Fruit fly (Drosophila melanogaster) whole organism, prepupa: ENCODE measurements around the gene Fer1.

Experiments
- Blimp-1 ChIP-seq: fragments of 200-800 bp; sonication (Bioruptor generic); optimal IDR thresholded peaks from 3 replicates; lab custom pipeline; 2017; ENCODE audit warnings: missing biosample characterization, missing genetic modification characterization, mild to moderate bottlenecking, moderate library complexity, missing genetic modification reagents
- CG11294 ChIP-seq: fragments of 200-800 bp; sonication (Bioruptor generic); IDR thresholded peaks from 2 replicates; pipeline ENCODE4 v1.3.6; 2022; ENCODE audit warnings: missing biosample characterization, missing genetic modification characterization
- CG11902 ChIP-seq: fragments of 200-800 bp; sonication (Bioruptor generic); optimal IDR thresholded peaks from 3 replicates; lab custom pipeline; 2016; ENCODE audit warnings: missing biosample characterization, missing genetic modification characterization
- CG15336 ChIP-seq: fragments of 200-800 bp; sonication (Bioruptor generic); IDR thresholded peaks from 2 replicates; pipeline ENCODE4 v1.3.6; 2022; ENCODE audit warnings: missing biosample characterization, missing genetic modification characterization
- CG16779 ChIP-seq: fragments of 200-800 bp; sonication (Bioruptor generic); optimal IDR thresholded peaks from 3 replicates; lab custom pipeline; 2017; ENCODE audit warnings: missing biosample characterization, mild to moderate bottlenecking, missing genetic modification characterization
- CG31627 ChIP-seq: fragments of 200-800 bp; sonication (Bioruptor generic); optimal IDR thresholded peaks from 3 replicates; lab custom pipeline; 2016; ENCODE audit warnings: missing biosample characterization, missing genetic modification characterization
- CG32006 ChIP-seq: fragments of 200-800 bp; sonication (Bioruptor generic); optimal IDR thresholded peaks from 3 replicates; lab custom pipeline; 2017; ENCODE audit warnings: missing biosample characterization, mild to moderate bottlenecking, missing genetic modification characterization
- CG3919 ChIP-seq: fragments of 200-800 bp; sonication (Bioruptor generic); optimal IDR thresholded peaks from 3 replicates; lab custom pipeline; 2016; ENCODE audit warnings: missing biosample characterization, missing genetic modification characterization
- CG4318 ChIP-seq: fragments of 200-800 bp; sonication (Bioruptor generic); optimal IDR thresholded peaks from 3 replicates; lab custom pipeline; 2017; ENCODE audit warnings: missing biosample characterization, mild to moderate bottlenecking, missing genetic modification characterization
- CG6163 ChIP-seq: fragments of 200-800 bp; sonication (Bioruptor generic); IDR thresholded peaks from 3 replicates; pipeline ENCODE4 v1.3.6; 2022; ENCODE audit warnings: missing biosample characterization, missing genetic modification characterization
- CG6276 ChIP-seq: fragments of 200-800 bp; sonication (Bioruptor generic); optimal IDR thresholded peaks from 2 replicates; lab custom pipeline; 2017; ENCODE audit warnings: missing biosample characterization, mild to moderate bottlenecking, missing genetic modification characterization
- CG6792 ChIP-seq: fragments of 200-800 bp; sonication (Bioruptor generic); optimal IDR thresholded peaks from 3 replicates; lab custom pipeline; 2016; ENCODE audit warnings: missing biosample characterization, missing genetic modification characterization
- CG6808 ChIP-seq: fragments of 200-800 bp; sonication (Bioruptor generic); optimal IDR thresholded peaks from 3 replicates; lab custom pipeline; 2017; ENCODE audit warnings: missing biosample characterization, missing genetic modification characterization, mild to moderate bottlenecking, moderate library complexity, missing genetic modification reagents
- CG8119 ChIP-seq: fragments of 200-800 bp; sonication (Bioruptor generic); IDR thresholded peaks from 3 replicates; pipeline ENCODE4 v1.3.6; 2022; ENCODE audit warnings: missing biosample characterization, missing genetic modification characterization
- CG8319 ChIP-seq: fragments of 200-800 bp; sonication (Bioruptor generic); optimal IDR thresholded peaks from 3 replicates; lab custom pipeline; 2016; ENCODE audit warnings: missing biosample characterization, missing genetic modification characterization
- CG9139 ChIP-seq: fragments of 200-800 bp; sonication (Bioruptor generic); optimal IDR thresholded peaks from 3 replicates; lab custom pipeline; 2017; ENCODE audit warnings: missing biosample characterization, mild to moderate bottlenecking, missing genetic modification characterization
- Eip78C ChIP-seq: fragments of 200-800 bp; sonication (Bioruptor generic); peaks from one replicate; lab custom pipeline; 2016; ENCODE audit warnings: missing biosample characterization, missing genetic modification characterization
- Eip93F ChIP-seq: fragments of 200-800 bp; sonication (Bioruptor generic); optimal IDR thresholded peaks from 2 replicates; lab custom pipeline; 2016; ENCODE audit warnings: missing biosample characterization, mild to moderate bottlenecking, missing genetic modification characterization
- Ets21C ChIP-seq: fragments of 200-800 bp; sonication (Bioruptor generic); optimal IDR thresholded peaks from 3 replicates; lab custom pipeline; 2016; ENCODE audit warnings: missing biosample characterization, missing genetic modification characterization
- Gug ChIP-seq: fragments of 200-800 bp; sonication (Bioruptor generic); IDR thresholded peaks from 2 replicates; pipeline ENCODE4 v1.3.6; 2022; ENCODE audit warnings: missing biosample characterization, missing genetic modification characterization
- Hr38 ChIP-seq: sonication (Bioruptor generic); optimal IDR thresholded peaks from 2 replicates; lab custom pipeline; 2016; ENCODE audit warnings: missing biosample characterization, missing genetic modification characterization
- Hr39 ChIP-seq: fragments of 200-800 bp; sonication (Bioruptor generic); optimal IDR thresholded peaks from 2 replicates; lab custom pipeline; 2016; ENCODE audit warnings: missing biosample characterization, missing genetic modification characterization
- Hr4 ChIP-seq: fragments of 200-800 bp; sonication (Bioruptor generic); optimal IDR thresholded peaks from 3 replicates; lab custom pipeline; 2016; ENCODE audit warnings: missing biosample characterization, missing genetic modification characterization
- Lpt ChIP-seq: fragments of 200-800 bp; sonication (Bioruptor generic); optimal IDR thresholded peaks from 3 replicates; lab custom pipeline; 2016; ENCODE audit warnings: missing biosample characterization, missing genetic modification characterization
- Met ChIP-seq: fragments of 200-800 bp; sonication (Bioruptor generic); optimal IDR thresholded peaks from 3 replicates; lab custom pipeline; 2016; ENCODE audit warnings: missing biosample characterization, missing genetic modification characterization
- OdsH ChIP-seq: fragments of 200-800 bp; sonication (Bioruptor generic); optimal IDR thresholded peaks from 3 replicates; lab custom pipeline; 2016; ENCODE audit warnings: missing biosample characterization, missing genetic modification characterization
- Smox ChIP-seq: fragments of 200-800 bp; sonication (Bioruptor generic); optimal IDR thresholded peaks from 3 replicates; lab custom pipeline; 2016; ENCODE audit warnings: missing biosample characterization, missing genetic modification characterization
- Sox14 ChIP-seq: fragments of 200-800 bp; sonication (Bioruptor generic); optimal IDR thresholded peaks from 3 replicates; lab custom pipeline; 2016; ENCODE audit warnings: missing biosample characterization, missing genetic modification characterization
- Sox15 ChIP-seq: fragments of 200-800 bp; sonication (Bioruptor generic); optimal IDR thresholded peaks from 3 replicates; lab custom pipeline; 2016; ENCODE audit warnings: missing biosample characterization, missing genetic modification characterization
- achi ChIP-seq: fragments of 200-800 bp; sonication (Bioruptor generic); optimal IDR thresholded peaks from 3 replicates; lab custom pipeline; 2016; ENCODE audit warnings: missing biosample characterization, missing genetic modification characterization
- acj6 ChIP-seq: fragments of 200-800 bp; sonication (Bioruptor generic); optimal IDR thresholded peaks from 3 replicates; lab custom pipeline; 2016; ENCODE audit warnings: missing biosample characterization, missing genetic modification characterization
- cyc ChIP-seq: fragments of 200-800 bp; sonication (Bioruptor generic); optimal IDR thresholded peaks from 3 replicates; lab custom pipeline; 2016; ENCODE audit warnings: missing biosample characterization, missing genetic modification characterization
- dsx ChIP-seq: fragments of 200-800 bp; optimal IDR thresholded peaks from 3 replicates; lab custom pipeline; 2019; ENCODE audit warnings: missing biosample characterization, mild to moderate bottlenecking, missing genetic modification characterization, moderate library complexity; ENCODE audit not compliant: poor library complexity, severe bottlenecking
- eg ChIP-seq: fragments of 200-800 bp; sonication (Bioruptor generic); IDR thresholded peaks from 3 replicates; pipeline ENCODE4 v1.3.6; 2022; ENCODE audit warnings: missing biosample characterization, missing genetic modification characterization
- fd59A ChIP-seq: fragments of 200-800 bp; sonication (Bioruptor generic); optimal IDR thresholded peaks from 2 replicates; lab custom pipeline; 2017; ENCODE audit warnings: missing biosample characterization, mild to moderate bottlenecking, missing genetic modification characterization, missing genetic modification reagents
- fd85E ChIP-seq: fragments of 200-800 bp; sonication (Bioruptor generic); optimal IDR thresholded peaks from 3 replicates; lab custom pipeline; 2016; ENCODE audit warnings: missing biosample characterization, missing genetic modification characterization
- fkh ChIP-seq: fragments of 200-800 bp; sonication (Bioruptor generic); optimal IDR thresholded peaks from 3 replicates; lab custom pipeline; 2017; ENCODE audit warnings: missing biosample characterization, mild to moderate bottlenecking, missing genetic modification characterization, moderate library complexity
- lz ChIP-seq: fragments of 200-800 bp; sonication (Bioruptor generic); optimal IDR thresholded peaks from 3 replicates; lab custom pipeline; 2016; ENCODE audit warnings: missing biosample characterization, missing genetic modification characterization
- net ChIP-seq: fragments of 200-800 bp; sonication (Bioruptor generic); optimal IDR thresholded peaks from 3 replicates; lab custom pipeline; 2016; ENCODE audit warnings: missing biosample characterization, missing genetic modification characterization
- salr ChIP-seq, 2 experiments: fragments of 200-800 bp; sonication (Bioruptor generic); optimal IDR thresholded peaks; 3 replicates each; lab custom pipeline; 2016 to 2018; ENCODE audit warnings: missing biosample characterization in 2 of 2, missing genetic modification characterization in 2 of 2, mild to moderate bottlenecking in 1 of 2
- spab ChIP-seq: fragments of 200-800 bp; sonication (Bioruptor generic); optimal IDR thresholded peaks from 2 replicates; lab custom pipeline; 2017; ENCODE audit warnings: missing biosample characterization, mild to moderate bottlenecking, missing genetic modification characterization, missing genetic modification reagents
- ss ChIP-seq, 2 experiments: fragments of 200-800 bp; sonication (Bioruptor generic); optimal IDR thresholded peaks; 2 replicates in 1 of 2; 3 replicates in 1 of 2; lab custom pipeline; 2017 to 2018; ENCODE audit warnings: mild to moderate bottlenecking in 2 of 2, missing biosample characterization in 2 of 2, missing genetic modification characterization in 2 of 2, moderate library complexity in 1 of 2
- svp ChIP-seq: fragments of 200-800 bp; sonication (Bioruptor generic); peaks from one replicate; lab custom pipeline; 2016; ENCODE audit warnings: missing biosample characterization, missing genetic modification characterization
- topi ChIP-seq: fragments of 200-800 bp; sonication (Bioruptor generic); optimal IDR thresholded peaks from 3 replicates; lab custom pipeline; 2016; ENCODE audit warnings: missing biosample characterization, missing genetic modification characterization
- vri ChIP-seq: fragments of 200-800 bp; sonication (Bioruptor generic); optimal IDR thresholded peaks from 3 replicates; lab custom pipeline; 2016; ENCODE audit warnings: missing biosample characterization, mild to moderate bottlenecking, missing genetic modification characterization

The Fer1 gene

dm6 chr3R:7157102-7157501, 21.1 kb downstream of the Fer1 start:
- TF ChIP-seq CG3919 (GFP tag; lab: Kevin White, UChicago) (no peak), CG11902 (no peak), Lpt (no peak), Smox (GFP tag; lab: Kevin White, UChicago) (no peak), achi (no peak), Met (GFP tag; lab: Kevin White, UChicago) (no peak), Sox15 (GFP tag; lab: Kevin White, UChicago) (no peak), net (GFP tag; lab: Kevin White, UChicago) (no peak), CG8119 (GFP tag; lab: Robert Waterston, UW) (no peak), spab (no peak), eg (GFP tag; lab: Robert Waterston, UW) (no peak), CG11294 (GFP tag; lab: Robert Waterston, UW) (no peak), Gug (GFP tag; lab: Robert Waterston, UW) (no peak), OdsH (no peak), lz (GFP tag; lab: Kevin White, UChicago) (no peak), acj6 (GFP tag; lab: Kevin White, UChicago) (no peak), fkh (GFP tag; lab: Kevin White, UChicago) (no peak), CG4318 (GFP tag; lab: Kevin White, UChicago) (no peak), Hr38 (GFP tag; lab: Kevin White, UChicago) (no peak), fd59A (GFP tag; lab: Kevin White, UChicago) (no peak)

dm6 chr3R:7159615-7160014, 23.6 kb downstream of the Fer1 start:
- peak; percentile 91 for TF ChIP-seq Blimp-1
- 0 out of 3 replicates have a peak, but pooled peaks have one; percentile 34 for TF ChIP-seq eg (GFP tag; lab: Robert Waterston, UW)
- no peak for TF ChIP-seq Ets21C
- TF ChIP-seq CG6792 (GFP tag; lab: Kevin White, UChicago) = no peak
- TF ChIP-seq CG6808 = peak; percentile 25
- peak; percentile 4 for TF ChIP-seq dsx (GFP tag; lab: Kevin White, UChicago)
- peak; percentile 58 for TF ChIP-seq Eip78C (GFP tag; lab: Kevin White, UChicago)
- TF ChIP-seq CG6276 (GFP tag; lab: Kevin White, UChicago) = peak; percentile 1
- peak; percentile 3 for TF ChIP-seq Smox (GFP tag; lab: Kevin White, UChicago)
- peak in 1 of 2 experiments; percentile 3 for TF ChIP-seq ss (GFP tag; optimal IDR thresholded peaks at IDR 0.05; lab: Kevin White, UChicago)

- no peak for TF ChIP-seq Hr39 (GFP tag; lab: Kevin White, UChicago)
- TF ChIP-seq Sox14 (GFP tag; lab: Kevin White, UChicago) = no peak
- TF ChIP-seq CG31627 (GFP tag; lab: Kevin White, UChicago) = no peak
- TF ChIP-seq svp (GFP tag; lab: Kevin White, UChicago) = no peak
- no peak for TF ChIP-seq CG16779 (tag; lab: Kevin White, UChicago)
- TF ChIP-seq Eip93F (GFP tag; lab: Kevin White, UChicago) = no peak
- TF ChIP-seq fkh (GFP tag; lab: Kevin White, UChicago) = peak; percentile 64
- TF ChIP-seq fd85E = no peak
- TF ChIP-seq CG6163 (GFP tag; lab: Robert Waterston, UW) = peak; percentile 42; the same call in 1 of the 3 replicates
- no peak for TF ChIP-seq CG32006 (GFP tag; lab: Kevin White, UChicago)
- no peak for TF ChIP-seq Met (GFP tag; lab: Kevin White, UChicago)
- no peak for TF ChIP-seq CG8319
- no peak for TF ChIP-seq salr (GFP tag; optimal IDR thresholded peaks at IDR 0.05; lab: Kevin White, UChicago)
- TF ChIP-seq Gug (GFP tag; lab: Robert Waterston, UW) = no peak
- peak; percentile 10 for TF ChIP-seq CG9139 (GFP tag; lab: Kevin White, UChicago)
- no peak for TF ChIP-seq Ets21C
- peak; percentile 29 for TF ChIP-seq CG6808
- TF ChIP-seq cyc (GFP tag; lab: Kevin White, UChicago) = no peak
- peak; percentile 41 for TF ChIP-seq vri
- 0 out of 3 replicates have a peak, but pooled peaks have one; percentile 28 for TF ChIP-seq eg (GFP tag; lab: Robert Waterston, UW)
- no peak for TF ChIP-seq Sox15 (GFP tag; lab: Kevin White, UChicago)
- TF ChIP-seq ss (GFP tag; optimal IDR thresholded peaks at IDR 0.05; lab: Kevin White, UChicago) = peak; percentile 11 to 53
- TF ChIP-seq CG15336 (GFP tag; lab: Robert Waterston, UW) = no peak; the same call in 1 of the 2 replicates
- no peak for TF ChIP-seq Smox (GFP tag; lab: Kevin White, UChicago)
- TF ChIP-seq topi (GFP tag; lab: Kevin White, UChicago) = no peak
- no peak for TF ChIP-seq CG4318 (GFP tag; lab: Kevin White, UChicago)
- no peak for TF ChIP-seq CG6276 (GFP tag; lab: Kevin White, UChicago)
- no peak for TF ChIP-seq Hr4 (GFP tag; lab: Kevin White, UChicago)
- no peak for TF ChIP-seq spab
- no peak for TF ChIP-seq CG3919 (GFP tag; lab: Kevin White, UChicago)
Observed at dm6 chr3R:7162356-7163289, 26.6 kb downstream of the Fer1 start, which contains the start of gene sas. sas (plus strand) TSS chr3R:7162808.
